Fruit fly (Drosophila melanogaster) ovary, adult (tissue): ENCODE data around the gene Ipk2.

Experiments
- CG17801 ChIP-seq: fragments of 200-800 bp; optimal IDR thresholded peaks from 2 replicates; lab custom pipeline; 2019; ENCODE audit warnings: missing biosample characterization, mild to moderate bottlenecking, missing genetic modification characterization, moderate library complexity; ENCODE audit not compliant: partially characterized antibody

Gene Ipk2

DNA sequence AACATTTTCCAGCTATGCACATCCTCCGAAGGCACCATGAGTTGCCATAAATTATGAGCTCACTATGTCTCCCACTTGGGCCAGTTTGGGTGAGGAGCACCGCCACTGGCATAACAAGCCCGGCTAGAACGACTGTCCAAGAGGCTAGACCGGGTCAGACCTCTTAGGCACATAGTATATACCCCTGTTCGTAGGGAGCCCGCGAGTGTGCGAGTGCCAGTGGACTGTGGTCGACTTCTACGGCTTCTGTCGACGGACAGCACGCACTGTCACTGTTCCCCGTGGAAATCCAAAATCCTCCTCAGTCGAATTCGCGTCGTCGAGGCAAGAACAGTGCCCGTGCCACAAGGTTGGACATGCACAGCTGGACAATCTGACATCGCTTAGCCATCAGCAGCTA, 3.1 kb upstream of the Ipk2 start, which contains the start of gene Pph13:
TSS of gene Pph13 (plus strand) at position 301 of the 400 bp plus-strand sequence.
- TF ChIP-seq CG17801 (GFP tag; lab: Kevin White, UChicago): no peak

DNA sequence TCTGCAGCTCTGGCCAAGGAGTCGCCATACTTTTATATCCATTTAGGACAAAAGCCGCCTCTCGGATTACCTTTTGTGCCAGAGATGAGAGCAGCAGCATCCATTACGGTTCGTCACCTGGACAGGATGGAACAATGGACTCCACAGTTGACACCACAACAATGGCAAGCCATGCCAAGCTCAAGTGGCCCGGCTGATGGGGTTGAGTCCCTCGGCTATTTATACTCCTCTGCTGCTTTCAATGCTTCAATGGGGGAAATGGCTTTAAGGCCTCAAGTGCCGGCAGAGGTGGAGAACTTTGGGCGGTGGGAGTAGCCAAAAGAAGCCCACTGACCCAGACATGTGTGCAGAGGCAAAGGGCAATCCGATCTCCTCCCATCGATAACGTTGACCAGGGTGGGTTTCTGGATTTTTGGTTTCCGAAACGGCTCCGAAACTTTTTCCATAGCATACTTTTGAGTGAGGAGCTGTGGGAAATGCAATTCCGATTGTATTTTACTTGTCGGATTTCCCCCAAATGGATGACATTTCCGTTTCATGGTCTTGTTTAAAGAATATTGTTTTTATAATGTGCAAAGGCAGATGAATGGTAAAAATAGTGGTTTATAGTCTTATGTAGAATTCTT, 2.6 kb upstream of the Ipk2 start, which contains the start of gene Ptth:
TSS of gene Ptth (minus strand) at position 338 of the 626 bp plus-strand sequence.
- TF ChIP-seq CG17801 (GFP tag; lab: Kevin White, UChicago): no peak

DNA sequence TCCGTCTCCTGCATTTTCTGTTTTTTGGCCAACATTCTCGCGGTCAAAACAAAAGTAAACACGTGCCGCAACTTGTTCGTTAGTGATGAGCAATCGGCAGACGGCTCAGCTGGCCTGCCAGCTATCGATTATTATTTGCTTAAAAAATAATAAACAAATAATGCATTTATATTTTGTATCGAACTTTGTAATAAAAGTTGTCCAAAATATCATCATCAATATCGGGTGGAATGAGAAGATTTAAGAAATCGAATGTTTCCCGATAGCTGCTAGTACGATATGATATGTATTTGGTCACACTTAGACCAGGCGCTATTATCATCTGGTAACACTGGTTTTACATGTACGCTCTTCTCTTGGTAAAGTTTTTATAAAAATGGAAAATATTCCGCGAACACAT, 6.0 kb downstream of the Ipk2 start, which contains the start of the genes Nle and Sf3b1:
TSS of gene Nle (minus strand) at position 92 of the 400 bp plus-strand sequence.
TSS of gene Sf3b1 (plus strand) at position 311 of the 400 bp plus-strand sequence.
- TF ChIP-seq CG17801 (GFP tag; lab: Kevin White, UChicago): peak; percentile 28

DNA sequence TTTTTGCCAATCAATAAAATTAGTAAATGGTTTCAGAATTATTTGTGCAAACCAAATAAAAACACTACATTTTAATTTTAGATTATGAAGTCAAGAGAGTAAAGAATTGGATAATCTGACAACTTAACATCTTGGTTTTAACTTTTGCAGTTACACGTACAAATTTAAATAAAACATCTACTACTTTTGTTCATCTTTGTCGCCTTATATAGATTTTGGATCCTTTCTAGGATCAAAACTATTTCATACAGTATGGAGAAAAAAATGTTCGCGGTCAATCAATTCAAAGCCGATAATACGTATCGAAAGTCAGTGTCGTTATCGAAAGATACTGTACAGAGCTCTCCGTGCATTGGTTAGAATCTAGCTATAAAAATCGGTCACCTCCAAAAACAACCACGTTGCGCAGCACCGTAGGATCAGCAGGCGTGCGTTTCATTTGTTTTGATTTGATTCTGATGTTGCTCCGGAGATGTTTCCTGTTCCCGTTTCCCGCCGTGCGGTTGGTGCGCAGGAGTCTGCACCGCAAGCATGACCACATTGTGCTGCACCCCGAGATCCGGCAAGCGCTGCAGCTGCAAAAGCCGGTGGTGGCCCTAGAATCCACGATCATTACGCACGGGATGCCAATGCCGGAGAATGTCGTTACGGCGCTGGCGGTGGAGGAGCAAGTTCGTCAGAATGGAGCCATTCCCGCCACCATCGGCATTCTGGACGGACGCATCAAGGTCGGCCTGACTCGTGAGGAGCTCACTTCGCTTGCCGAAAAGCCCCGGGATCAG, 10.1 kb downstream of the Ipk2 start, which contains the start of the genes uncNacbeta and CG2794:
TSS of gene uncNacbeta (minus strand) at position 51 of the 782 bp plus-strand sequence.
TSS of gene CG2794 (plus strand) at position 395 of the 782 bp plus-strand sequence.
- TF ChIP-seq CG17801 (GFP tag; lab: Kevin White, UChicago): no peak

DNA sequence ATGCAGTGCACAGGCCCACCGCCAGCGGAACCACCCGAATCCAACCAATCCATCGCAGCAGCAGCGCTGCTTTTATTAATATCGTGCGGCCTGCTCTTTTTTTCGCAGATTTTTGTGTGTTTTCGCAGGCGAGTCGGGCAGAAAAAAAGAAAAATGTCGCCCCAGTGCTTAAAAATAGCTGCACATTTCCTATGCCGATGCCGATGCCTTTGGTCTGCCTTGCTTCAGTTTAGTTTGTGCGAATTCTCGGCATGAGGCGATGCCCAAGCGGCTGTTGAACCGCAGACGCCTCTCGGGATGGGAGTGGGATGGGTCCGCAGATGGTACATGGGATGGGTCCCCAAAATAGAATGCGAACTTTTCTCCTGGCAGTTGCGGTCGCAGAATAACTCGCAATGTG, 10.8 kb downstream of the Ipk2 start:
- TF ChIP-seq CG17801 (GFP tag; lab: Kevin White, UChicago): no peak

DNA sequence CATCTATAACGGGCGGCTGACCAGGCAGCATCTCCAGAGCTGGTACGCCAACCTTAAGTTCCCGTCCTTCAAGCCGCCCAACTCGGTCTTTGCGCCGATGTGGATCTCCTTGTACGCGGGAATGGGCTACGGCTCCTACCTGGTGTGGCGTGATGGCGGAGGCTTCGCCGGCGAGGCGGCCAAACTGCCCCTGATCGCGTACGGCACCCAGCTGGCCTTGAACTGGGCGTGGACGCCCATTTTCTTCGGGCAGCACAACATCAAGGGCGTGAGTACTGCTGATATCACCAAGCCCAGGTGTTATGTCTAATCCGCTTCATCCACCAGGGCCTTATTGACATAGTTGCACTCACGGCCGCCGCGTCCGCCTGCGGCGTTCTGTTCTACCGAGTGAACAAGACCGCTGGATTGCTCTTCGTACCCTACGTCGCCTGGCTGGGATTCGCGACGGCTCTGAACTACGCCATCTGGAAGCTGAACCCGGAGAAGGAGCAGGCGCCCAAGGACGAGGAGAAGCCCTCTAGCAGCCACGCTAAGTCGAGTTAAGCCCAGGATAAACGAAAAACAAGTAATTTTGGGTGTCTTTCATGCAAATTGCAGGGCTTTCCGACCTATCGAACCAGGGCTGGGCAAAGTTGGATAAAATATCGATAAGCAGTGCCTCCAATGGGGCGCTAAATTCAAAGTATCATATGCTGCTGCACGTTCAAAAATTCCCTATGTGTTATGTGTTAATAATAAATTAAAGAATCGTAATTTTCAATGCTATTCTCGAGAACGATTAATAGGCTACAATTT, 14.1 kb downstream of the Ipk2 start, which contains the start of gene rempA:
TSS of gene rempA (minus strand) at position 541 of the 798 bp plus-strand sequence.
- no peak for TF ChIP-seq CG17801 (GFP tag; lab: Kevin White, UChicago)

DNA sequence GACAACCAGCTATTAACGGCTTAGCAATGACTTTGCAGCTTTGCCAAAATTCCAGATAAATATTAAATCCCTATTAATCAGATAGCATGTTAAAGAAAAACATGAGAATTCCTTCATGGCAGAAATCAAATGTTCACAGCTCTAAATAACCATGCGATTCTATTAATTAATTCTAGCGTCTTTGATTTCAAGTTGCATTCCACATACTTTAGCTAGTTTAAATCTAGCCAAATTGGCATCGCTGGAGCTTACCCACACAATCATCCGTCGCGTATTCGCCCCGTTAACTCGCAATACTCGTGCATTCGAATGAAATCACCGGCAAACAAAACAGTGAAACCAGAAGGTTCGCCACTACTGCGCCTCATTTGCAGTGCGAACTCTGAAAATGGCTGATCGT, 14.8 kb downstream of the Ipk2 start, which contains the start of gene Tspo:
TSS of gene Tspo (plus strand) at position 302 of the 400 bp plus-strand sequence.
- no peak for TF ChIP-seq CG17801 (GFP tag; lab: Kevin White, UChicago)

DNA sequence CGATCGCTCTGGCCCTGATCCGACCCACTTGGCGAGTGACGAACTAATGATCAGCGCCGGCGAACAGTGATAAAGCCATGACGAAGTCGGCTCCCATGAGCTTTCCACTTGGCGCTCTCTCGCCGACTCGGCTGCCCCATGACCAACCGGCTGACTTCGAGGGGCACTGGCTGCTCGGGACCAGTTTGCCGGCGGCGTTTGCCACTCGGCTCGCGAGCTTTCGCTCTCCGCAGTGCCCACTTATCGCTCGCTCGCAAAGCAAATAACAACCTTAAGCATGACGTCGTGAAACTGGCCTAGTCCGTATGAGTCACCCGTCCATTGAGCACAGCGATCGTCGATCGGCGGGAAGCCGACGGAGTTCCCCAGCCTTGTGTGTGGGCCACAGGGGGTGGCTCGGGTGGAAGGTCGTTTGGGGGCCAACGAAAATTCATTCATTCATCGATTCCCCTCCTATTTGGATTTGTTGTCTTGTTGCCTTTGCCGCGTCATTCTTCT, 21.6 kb downstream of the Ipk2 start, which contains the start of gene Ets21C:
TSS of gene Ets21C (minus strand) at position 492 of the 498 bp plus-strand sequence.
- peak; percentile 30 for TF ChIP-seq CG17801 (GFP tag; lab: Kevin White, UChicago)

DNA sequence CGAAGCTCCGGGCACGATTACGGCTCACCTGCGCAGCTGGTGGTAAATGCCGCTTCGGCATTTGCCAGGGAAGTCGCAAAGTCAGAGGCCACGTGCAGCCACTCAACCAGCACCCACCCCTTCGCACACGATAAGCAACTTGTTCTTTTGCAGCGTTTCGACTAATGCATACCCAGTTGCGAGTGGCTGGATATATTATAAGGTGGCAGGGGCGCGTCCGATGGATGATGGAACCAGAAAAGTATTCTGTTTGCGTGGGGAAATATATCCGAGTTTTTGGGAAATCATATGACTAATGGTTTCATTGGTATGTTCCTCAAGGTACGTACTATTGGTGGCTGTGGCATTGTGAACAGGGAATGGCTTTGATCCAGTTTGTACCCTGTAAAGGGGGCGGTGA, 24.4 kb downstream of the Ipk2 start:
- TF ChIP-seq CG17801 (GFP tag; lab: Kevin White, UChicago): no peak

DNA sequence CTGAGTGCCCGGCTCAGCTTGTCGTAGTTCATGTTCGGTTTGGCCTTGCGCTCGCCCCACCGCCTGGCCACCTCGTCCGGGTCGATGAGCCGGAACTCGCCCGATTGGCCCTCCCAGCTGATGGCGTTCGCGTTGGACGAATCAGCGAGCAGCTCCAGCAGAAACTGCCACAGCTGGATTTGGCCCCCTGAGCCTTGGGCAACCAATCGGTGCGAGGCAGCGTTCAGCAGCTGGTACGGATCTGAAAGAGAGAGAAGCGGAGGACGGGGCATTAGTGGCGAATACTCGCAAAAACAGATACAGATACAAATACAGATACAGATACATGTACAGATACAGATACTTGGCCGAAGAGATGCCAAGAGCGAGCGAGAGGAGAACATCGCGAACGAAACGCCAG, 26.1 kb downstream of the Ipk2 start:
- no peak for TF ChIP-seq CG17801 (GFP tag; lab: Kevin White, UChicago)

DNA sequence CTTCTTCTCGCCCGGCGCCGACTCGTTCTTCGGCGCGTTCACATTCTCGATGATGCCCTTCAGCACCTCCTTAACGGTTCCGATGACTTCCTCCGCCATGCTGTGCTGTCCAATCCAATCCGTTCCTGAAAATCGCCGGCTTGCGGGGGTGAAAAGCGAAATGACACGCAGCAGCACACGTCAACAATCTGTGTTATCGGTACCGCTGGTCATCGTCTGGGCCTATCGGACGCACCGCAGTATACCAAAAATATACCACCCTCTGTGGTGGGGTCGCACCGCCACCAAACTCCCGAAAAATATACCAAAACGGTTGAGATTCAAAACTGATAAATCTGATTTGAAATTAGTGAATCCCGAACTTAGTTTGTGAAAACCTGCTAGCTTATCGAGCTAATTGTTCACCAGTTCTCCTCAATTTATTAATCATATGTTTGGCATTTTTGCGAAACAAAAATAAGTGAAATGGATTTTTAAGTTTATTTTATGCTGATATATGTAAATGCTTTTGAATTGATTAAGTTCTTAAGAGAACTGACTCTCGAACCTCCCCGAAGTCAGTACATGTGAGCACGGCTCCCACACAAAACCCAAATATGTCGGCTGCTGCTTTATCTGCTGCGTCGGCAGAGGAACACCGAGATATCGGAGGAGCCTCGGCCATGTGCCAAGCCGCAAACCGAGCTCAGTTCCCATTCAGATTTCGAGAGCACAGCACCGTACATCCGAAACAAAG, 29.5 kb downstream of the Ipk2 start, which contains the start of the genes Spp and nAChRbeta3:
TSS of gene Spp (minus strand) at position 210 of the 736 bp plus-strand sequence.
TSS of gene nAChRbeta3 (plus strand) at position 686 of the 736 bp plus-strand sequence.
- TF ChIP-seq CG17801 (GFP tag; lab: Kevin White, UChicago): no peak

DNA sequence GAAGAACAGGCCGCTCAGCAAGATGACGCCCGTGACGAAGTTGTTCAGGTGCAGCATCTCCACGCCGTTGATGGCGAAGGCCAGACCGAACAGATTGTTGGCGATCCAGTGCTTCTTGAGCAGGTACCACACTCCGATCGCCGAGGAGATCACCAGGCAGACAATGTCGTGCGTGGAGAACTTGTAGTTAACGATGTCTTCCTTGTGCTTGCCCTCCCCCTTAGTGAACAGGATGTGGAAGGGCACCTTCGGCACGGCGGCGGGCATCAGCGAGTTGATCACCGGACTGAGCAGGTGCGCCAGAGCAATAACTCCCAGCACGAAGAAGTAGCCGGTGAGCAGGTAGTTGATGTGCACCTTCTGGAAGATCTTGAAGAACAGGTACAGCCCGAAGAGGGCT, 30.3 kb downstream of the Ipk2 start:
- TF ChIP-seq CG17801 (GFP tag; lab: Kevin White, UChicago): no peak

DNA sequence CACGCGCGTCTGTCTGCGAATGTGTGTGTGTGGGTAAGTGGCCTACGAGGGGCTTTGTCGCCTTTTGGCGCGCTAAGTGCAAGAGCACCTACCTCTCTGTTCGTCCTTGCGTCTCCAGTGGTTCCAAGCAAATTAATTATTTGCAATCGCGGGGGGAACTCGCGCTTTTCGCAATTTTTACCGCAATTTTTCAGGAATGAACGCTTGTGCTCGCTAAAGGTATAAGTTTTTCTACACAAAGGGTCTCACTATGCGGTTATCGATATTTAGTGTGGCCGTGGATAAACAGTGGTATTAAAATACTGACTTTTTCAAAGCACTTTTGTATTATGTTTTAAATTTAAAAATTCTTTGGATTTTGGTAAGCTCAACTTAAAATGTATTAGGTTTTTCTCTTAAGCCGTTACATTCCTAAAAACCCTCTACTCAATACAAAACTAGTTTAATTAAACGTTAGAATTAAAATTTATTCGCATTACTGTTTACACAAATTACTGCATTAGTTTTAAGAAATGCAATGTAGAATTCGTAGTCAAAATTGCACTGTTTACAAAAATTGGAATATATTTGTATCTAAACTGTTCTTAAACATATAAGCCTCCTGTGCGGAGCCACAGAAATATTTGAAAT, 31.6 kb downstream of the Ipk2 start, which contains the start of gene lwr:
TSS of gene lwr (minus strand) at position 243 of the 630 bp plus-strand sequence.
- no peak for TF ChIP-seq CG17801 (GFP tag; lab: Kevin White, UChicago)
